Worm (Caenorhabditis elegans) whole organism, L1 larva: ENCODE measurements around the gene Y48B6A.1.
A peak's percentile ranks its signal among the peaks of the same experiment; 100 is the strongest.

ENCODE experiments used
- C16A3.4 ChIP-seq: fragments of 150-350 bp; optimal IDR thresholded peaks from 2 replicates; lab custom pipeline; 2014; ENCODE audit warnings: missing biosample characterization, missing genetic modification characterization
- C34B4.2 ChIP-seq: sonication (generic microtip); optimal IDR thresholded peaks from 2 replicates; lab custom pipeline; 2017; ENCODE audit warnings: mild to moderate bottlenecking, missing genetic modification characterization, missing compliant biosample characterization
- F16B12.6 ChIP-seq: fragments of 150-350 bp; optimal IDR thresholded peaks from 2 replicates; lab custom pipeline; 2014; ENCODE audit warnings: missing biosample characterization, missing genetic modification characterization
- Y116A8C.19 ChIP-seq: sonication (generic microtip); optimal IDR thresholded peaks from 2 replicates; lab custom pipeline; 2016; ENCODE audit warnings: missing compliant biosample characterization, missing genetic modification characterization, borderline replicate concordance
- alr-1 ChIP-seq: fragments of 200-800 bp; sonication (Bioruptor generic); optimal IDR thresholded peaks from 2 replicates; lab custom pipeline; 2018; ENCODE audit warnings: borderline replicate concordance, mild to moderate bottlenecking, missing genetic modification characterization, missing compliant biosample characterization
- ces-1 ChIP-seq: fragments of 150-350 bp; optimal IDR thresholded peaks from 2 replicates; lab custom pipeline; 2014; ENCODE audit warnings: missing biosample characterization, missing genetic modification reagents, missing genetic modification characterization
- dpl-1 ChIP-seq, 3 experiments: fragments of 150-350 bp in 2 of 3; sonication (generic microtip) in 1 of 3; optimal IDR thresholded peaks; 2 replicates each; lab custom pipeline; 2014 to 2017; ENCODE audit warnings: missing biosample characterization in 3 of 3, missing genetic modification characterization in 3 of 3, missing genetic modification reagents in 3 of 3
- dsc-1 ChIP-seq: sonication (generic microtip); optimal IDR thresholded peaks from 2 replicates; lab custom pipeline; 2016; ENCODE audit warnings: mild to moderate bottlenecking, missing genetic modification characterization, missing compliant biosample characterization
- efl-1 ChIP-seq, 4 experiments: fragments of 150-350 bp; optimal IDR thresholded peaks in 3 of 4; peaks in 1 of 4; 1 replicate in 1 of 4; 2 replicates in 3 of 4; lab custom pipeline; 2014; ENCODE audit warnings: missing biosample characterization in 2 of 4, missing genetic modification characterization in 2 of 4, missing genetic modification reagents in 2 of 4
- efl-3 ChIP-seq: fragments of 200-800 bp; sonication (Bioruptor generic); optimal IDR thresholded peaks from 2 replicates; lab custom pipeline; 2018; ENCODE audit warnings: mild to moderate bottlenecking, missing genetic modification characterization, missing compliant biosample characterization
- fkh-10 ChIP-seq: sonication (generic microtip); optimal IDR thresholded peaks from 2 replicates; lab custom pipeline; 2017; ENCODE audit warnings: missing biosample characterization, missing genetic modification reagents, missing genetic modification characterization
- fos-1 ChIP-seq: fragments of 150-350 bp; optimal IDR thresholded peaks from 2 replicates; lab custom pipeline; 2014; ENCODE audit warnings: missing biosample characterization, missing genetic modification characterization
- hpl-2 ChIP-seq: fragments of 150-350 bp; optimal IDR thresholded peaks from 2 replicates; lab custom pipeline; 2014; ENCODE audit warnings: missing biosample characterization, missing genetic modification reagents, missing genetic modification characterization
- irx-1 ChIP-seq: sonication (generic microtip); optimal IDR thresholded peaks from 2 replicates; lab custom pipeline; 2016; ENCODE audit warnings: missing genetic modification characterization, missing compliant biosample characterization
- isw-1 ChIP-seq: fragments of 200-800 bp; sonication (Bioruptor generic); IDR thresholded peaks from 2 replicates; pipeline ENCODE4 v1.3.6; 2022; ENCODE audit warnings: missing genetic modification characterization, missing compliant biosample characterization
- jun-1 ChIP-seq: fragments of 150-350 bp; optimal IDR thresholded peaks from 2 replicates; lab custom pipeline; 2014; ENCODE audit warnings: missing biosample characterization, missing genetic modification reagents, missing genetic modification characterization
- lin-14 ChIP-seq: fragments of 200-800 bp; sonication (Bioruptor generic); optimal IDR thresholded peaks from 2 replicates; lab custom pipeline; 2018; ENCODE audit warnings: mild to moderate bottlenecking, missing genetic modification characterization, moderate library complexity, missing compliant biosample characterization
- lin-15B ChIP-seq: fragments of 150-350 bp; sonication (generic microtip); optimal IDR thresholded peaks from 3 replicates; lab custom pipeline; 2014; ENCODE audit warnings: missing biosample characterization, missing genetic modification characterization
- lin-35 ChIP-seq, 2 experiments: fragments of 150-350 bp; optimal IDR thresholded peaks; 2 replicates each; lab custom pipeline; 2014; ENCODE audit warnings: missing biosample characterization in 2 of 2, missing genetic modification characterization in 2 of 2, missing genetic modification reagents in 2 of 2
- lsy-2 ChIP-seq, 2 experiments: fragments of 150-350 bp; optimal IDR thresholded peaks; 2 replicates each; lab custom pipeline; 2014; ENCODE audit warnings: missing biosample characterization in 2 of 2, missing genetic modification characterization in 2 of 2
- mab-9 ChIP-seq: fragments of 200-800 bp; sonication (Bioruptor generic); IDR thresholded peaks from 2 replicates; pipeline ENCODE4 v1.3.6; 2022; ENCODE audit warnings: missing genetic modification reagents, missing genetic modification characterization, missing compliant biosample characterization
- mep-1 ChIP-seq: fragments of 150-350 bp; optimal IDR thresholded peaks from 2 replicates; lab custom pipeline; 2014; ENCODE audit warnings: missing biosample characterization, missing genetic modification characterization
- nhr-11 ChIP-seq: fragments of 150-350 bp; optimal IDR thresholded peaks from 2 replicates; lab custom pipeline; 2014; ENCODE audit warnings: missing biosample characterization, missing genetic modification characterization
- nhr-12 ChIP-seq: sonication (generic microtip); optimal IDR thresholded peaks from 2 replicates; lab custom pipeline; 2017; ENCODE audit warnings: missing biosample characterization, missing genetic modification characterization
- nhr-47 ChIP-seq: sonication (generic microtip); optimal IDR thresholded peaks from 2 replicates; lab custom pipeline; 2016; ENCODE audit warnings: mild to moderate bottlenecking, missing genetic modification characterization, moderate library complexity, missing compliant biosample characterization
- nhr-71 ChIP-seq: sonication (generic microtip); optimal IDR thresholded peaks from 2 replicates; lab custom pipeline; 2016; ENCODE audit warnings: mild to moderate bottlenecking, missing genetic modification characterization, moderate library complexity, missing compliant biosample characterization
- nhr-76 ChIP-seq: sonication (generic microtip); optimal IDR thresholded peaks from 2 replicates; lab custom pipeline; 2017; ENCODE audit warnings: missing biosample characterization, missing genetic modification characterization
- nhr-77 ChIP-seq: fragments of 150-350 bp; optimal IDR thresholded peaks from 2 replicates; lab custom pipeline; 2014; ENCODE audit warnings: missing biosample characterization, missing genetic modification characterization
- nhr-84 ChIP-seq: sonication (generic microtip); optimal IDR thresholded peaks from 2 replicates; lab custom pipeline; 2017; ENCODE audit warnings: missing biosample characterization, missing genetic modification characterization
- nhr-85 ChIP-seq: sonication (generic microtip); peaks from one replicate; lab custom pipeline; 2016; ENCODE audit warnings: missing genetic modification characterization, inconsistent platforms, missing compliant biosample characterization
- pag-3 ChIP-seq: sonication (generic microtip); optimal IDR thresholded peaks from 2 replicates; lab custom pipeline; 2017; ENCODE audit warnings: missing genetic modification characterization, mild to moderate bottlenecking, missing compliant biosample characterization, antibody characterized with exemption, borderline replicate concordance; ENCODE audit not compliant: insufficient read depth
- pqm-1 ChIP-seq: sonication (generic microtip); optimal IDR thresholded peaks from 3 replicates; lab custom pipeline; 2017; ENCODE audit warnings: missing biosample characterization, missing genetic modification characterization
- snpc-4 ChIP-seq: fragments of 150-350 bp; optimal IDR thresholded peaks from 2 replicates; lab custom pipeline; 2014; ENCODE audit warnings: missing biosample characterization, missing genetic modification characterization
- snu-23 ChIP-seq: sonication (generic microtip); optimal IDR thresholded peaks from 2 replicates; lab custom pipeline; 2016; ENCODE audit warnings: missing genetic modification characterization, missing compliant biosample characterization
- sptf-1 ChIP-seq: fragments of 150-350 bp; optimal IDR thresholded peaks from 2 replicates; lab custom pipeline; 2014; ENCODE audit warnings: missing biosample characterization, missing genetic modification characterization
- swsn-7 ChIP-seq: sonication (generic microtip); optimal IDR thresholded peaks from 2 replicates; lab custom pipeline; 2016; ENCODE audit warnings: missing genetic modification characterization, missing compliant biosample characterization
- tlp-1 ChIP-seq: fragments of 150-350 bp; optimal IDR thresholded peaks from 2 replicates; lab custom pipeline; 2014; ENCODE audit warnings: missing biosample characterization, missing genetic modification characterization
- unc-86 ChIP-seq: sonication (generic microtip); optimal IDR thresholded peaks from 2 replicates; lab custom pipeline; 2016; ENCODE audit warnings: missing genetic modification characterization, missing compliant biosample characterization
- unc-98 ChIP-seq: fragments of 200-800 bp; sonication (Bioruptor generic); IDR thresholded peaks from 2 replicates; pipeline ENCODE4 v1.3.6; 2022; ENCODE audit warnings: missing genetic modification characterization, missing compliant biosample characterization
- xbp-1 ChIP-seq: sonication (generic microtip); optimal IDR thresholded peaks from 2 replicates; lab custom pipeline; 2016; ENCODE audit warnings: missing genetic modification characterization, missing compliant biosample characterization
- zag-1 ChIP-seq: fragments of 150-350 bp; optimal IDR thresholded peaks from 2 replicates; lab custom pipeline; 2014; ENCODE audit warnings: missing biosample characterization, missing genetic modification characterization
- ztf-11 ChIP-seq, 2 experiments: sonication (generic microtip); optimal IDR thresholded peaks; 2 replicates each; lab custom pipeline; 2016 to 2017; ENCODE audit warnings: missing genetic modification characterization in 2 of 2, missing biosample characterization in 1 of 2, missing compliant biosample characterization in 1 of 2

Y48B6A.1 gene

ce11 chrII:14154357-14154756, at the start of gene Y48B6A.1 (continued):
- TF ChIP-seq alr-1 (tag; lab: Kevin White, UChicago) (no peak), jun-1 (tag; lab: Kevin White, UChicago) (peak; percentile 89), isw-1 (GFP tag; lab: Robert Waterston, UW) (peak; percentile 92), nhr-84 (tag; lab: Kevin White, UChicago) (peak; percentile 23), pag-3 (tag; lab: Kevin White, UChicago) (peak; percentile 54), dsc-1 (tag; lab: Kevin White, UChicago) (peak; percentile 89), fos-1 (tag; lab: Kevin White, UChicago) (peak; percentile 77), C34B4.2 (tag; lab: Kevin White, UChicago) (no peak), unc-98 (GFP tag; lab: Robert Waterston, UW) (peak; percentile 92), nhr-12 (tag; lab: Kevin White, UChicago) (no peak), dpl-1 (GFP tag; optimal IDR thresholded peaks at IDR 0.05; lab: Kevin White, UChicago) (peak; percentile 88 to 91 (median 88)), F16B12.6 (tag; lab: Kevin White, UChicago) (peak; percentile 79), tlp-1 (tag; lab: Kevin White, UChicago) (no peak), nhr-71 (tag; lab: Kevin White, UChicago) (peak; percentile 96), sptf-1 (tag; lab: Kevin White, UChicago) (no peak), nhr-76 (tag; lab: Kevin White, UChicago) (no peak), zag-1 (tag; lab: Kevin White, UChicago) (no peak), xbp-1 (tag; lab: Kevin White, UChicago) (peak; percentile 94), irx-1 (tag; lab: Kevin White, UChicago) (peak; percentile 89), snu-23 (GFP tag; lab: Kevin White, UChicago) (peak; percentile 96), efl-3 (no peak), C16A3.4 (tag; lab: Kevin White, UChicago) (peak; percentile 98), ces-1 (GFP tag; lab: Kevin White, UChicago) (no peak), hpl-2 (GFP tag; lab: Kevin White, UChicago) (peak; percentile 82), lsy-2 (tag; optimal IDR thresholded peaks at IDR 0.05; lab: Kevin White, UChicago) (peak; percentile 98 to 99), lin-14 (GFP tag; lab: Kevin White, UChicago) (peak; percentile 96), Y116A8C.19 (tag; lab: Kevin White, UChicago) (no peak), unc-86 (tag; lab: Kevin White, UChicago) (peak; percentile 84), mep-1 (tag; lab: Kevin White, UChicago) (peak; percentile 98), snpc-4 (tag; lab: Kevin White, UChicago) (peak; percentile 94), lin-35 (GFP tag; optimal IDR thresholded peaks at IDR 0.05; lab: Kevin White, UChicago) (peak; percentile 93 to 95), lin-15B (tag; lab: Kevin White, UChicago) (peak; percentile 99)

- TF ChIP-seq nhr-85 (peak; percentile 50), pqm-1 (tag; lab: Kevin White, UChicago) (no peak)
Observed at ce11 chrII:14197499-14198096, 43.4 kb upstream of the Y48B6A.1 start, which contains the start of gene ace-4. TSS of gene ace-4 (plus strand) at chrII:14198046.

ce11 chrII:14195931-14196330, 41.8 kb upstream of the Y48B6A.1 start:
- TF ChIP-seq nhr-47 (peak; percentile 14), zag-1 (tag; lab: Kevin White, UChicago) (peak; percentile 86), ztf-11 (tag; optimal IDR thresholded peaks at IDR 0.05; lab: Kevin White, UChicago) (peak in 1 of 2 experiments; percentile 51), nhr-11 (no peak), lsy-2 (tag; optimal IDR thresholded peaks at IDR 0.05; lab: Kevin White, UChicago) (peak; percentile 9 to 18), nhr-77 (tag; lab: Kevin White, UChicago) (no peak), fkh-10 (GFP tag; lab: Kevin White, UChicago) (no peak), mab-9 (GFP tag; lab: Robert Waterston, UW) (peak; percentile 51; the same call in 1 of the 2 replicates), fos-1 (tag; lab: Kevin White, UChicago) (no peak), unc-98 (GFP tag; lab: Robert Waterston, UW) (no peak), lin-14 (GFP tag; lab: Kevin White, UChicago) (peak; percentile 41), swsn-7 (tag; lab: Kevin White, UChicago) (peak; percentile 16), efl-1 (optimal IDR thresholded peaks at IDR 0.05; lab: Kevin White, UChicago) (no peak), efl-1 (GFP tag; optimal IDR thresholded peaks at IDR 0.05 in 1 of 2; lab: Kevin White, UChicago) (peak in 1 of 2 experiments; percentile 57), nhr-71 (tag; lab: Kevin White, UChicago) (peak; percentile 20), unc-86 (tag; lab: Kevin White, UChicago) (peak; percentile 77)
